Worm (Caenorhabditis elegans) whole organism, dauer: ENCODE measurements around the gene C27H6.9.

Experiments used
- unc-62 ChIP-seq: sonication (generic microtip); optimal IDR thresholded peaks from 2 replicates; lab custom pipeline; 2017; ENCODE audit warnings: missing biosample characterization, missing genetic modification reagents, missing genetic modification characterization

C27H6.9 gene

DNA sequence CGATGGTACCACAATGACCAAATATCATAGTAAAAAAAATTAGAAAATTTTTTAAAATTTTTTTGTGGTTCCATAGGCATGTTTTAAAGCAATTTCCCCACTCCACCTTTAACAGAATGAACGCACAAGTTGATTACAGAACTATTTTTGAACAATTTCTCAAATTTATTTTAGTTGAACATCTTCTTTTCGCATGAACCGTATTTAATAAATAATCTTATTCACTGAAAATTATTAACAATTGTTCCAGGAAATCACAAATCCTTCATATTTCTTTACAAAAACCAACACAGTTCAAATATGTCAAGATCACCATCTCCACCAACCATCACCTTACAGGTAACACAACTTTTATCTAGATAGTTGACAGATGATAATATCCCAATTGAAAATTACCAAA is 29.0 kb downstream of the C27H6.9 start, which contains the start of gene lea-1:
Gene lea-1, plus strand, starts transcription at position 301 of the 400 bp plus-strand sequence.
- no peak for TF ChIP-seq unc-62 (GFP tag; lab: Kevin White, UChicago)

DNA sequence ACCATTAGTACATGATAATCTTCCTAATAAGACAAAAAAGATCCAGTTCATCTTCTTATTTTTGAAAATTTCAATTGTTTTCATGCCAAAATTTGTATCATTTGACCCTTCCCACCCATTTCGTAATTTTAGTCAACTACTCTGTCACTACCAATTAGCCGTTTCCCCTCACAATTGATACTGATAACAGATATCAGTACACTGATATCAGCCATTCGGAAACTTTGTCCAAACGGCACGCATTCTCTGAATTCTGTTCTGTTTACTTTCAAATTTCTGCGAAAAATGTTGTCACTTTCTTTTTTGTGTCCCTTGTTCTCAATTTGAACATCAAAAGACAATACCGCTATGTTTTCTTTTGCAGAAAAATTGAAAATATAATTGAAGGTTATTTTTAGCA is 30.0 kb downstream of the C27H6.9 start:
- no peak for TF ChIP-seq unc-62 (GFP tag; lab: Kevin White, UChicago)

DNA sequence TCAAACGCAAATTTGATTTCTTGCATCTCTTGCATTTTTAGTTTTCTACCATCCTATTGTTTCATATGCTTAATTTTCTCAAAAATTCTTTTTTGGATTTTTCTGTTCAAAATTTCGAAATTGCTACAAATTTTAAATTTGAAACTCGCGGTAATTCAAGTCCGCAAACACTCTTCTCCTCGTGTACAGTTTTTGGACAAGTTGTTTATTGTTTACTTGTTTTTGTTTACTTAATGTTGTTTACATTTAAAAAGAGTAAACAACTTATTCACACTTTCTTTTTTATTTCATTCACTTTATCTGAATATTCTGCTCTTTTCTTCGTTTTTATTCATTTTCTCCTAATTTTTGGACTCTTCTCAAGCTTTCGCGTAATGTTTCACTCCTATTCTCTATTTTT is 35.6 kb downstream of the C27H6.9 start:
- no peak for TF ChIP-seq unc-62 (GFP tag; lab: Kevin White, UChicago)

DNA sequence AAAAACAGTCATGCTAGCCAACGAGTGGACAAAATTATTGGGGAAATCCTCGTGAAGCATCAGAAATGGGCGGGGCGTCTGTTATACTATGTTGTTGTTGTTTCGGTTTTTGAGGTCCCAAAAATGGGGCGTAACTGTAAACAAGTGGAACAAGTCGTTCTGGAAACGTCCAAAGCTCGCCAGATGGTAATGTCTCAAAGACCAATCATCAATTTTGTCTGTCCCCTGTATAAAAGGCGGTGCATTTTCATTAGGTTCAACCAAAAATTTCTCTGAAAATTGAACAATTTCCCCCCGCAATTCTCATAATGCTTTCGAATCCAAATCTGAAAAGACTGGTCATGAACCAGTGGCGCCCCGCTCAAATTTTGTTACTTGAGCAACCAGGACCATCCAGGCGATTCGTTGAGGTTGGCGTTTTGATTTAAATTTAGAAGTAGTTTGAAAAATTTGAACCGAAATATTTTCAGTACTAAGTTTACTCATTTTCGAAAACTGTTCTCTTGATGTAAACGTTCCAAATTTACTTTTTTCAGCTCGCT is 36.5 kb downstream of the C27H6.9 start:
- no peak for TF ChIP-seq unc-62 (GFP tag; lab: Kevin White, UChicago)

DNA sequence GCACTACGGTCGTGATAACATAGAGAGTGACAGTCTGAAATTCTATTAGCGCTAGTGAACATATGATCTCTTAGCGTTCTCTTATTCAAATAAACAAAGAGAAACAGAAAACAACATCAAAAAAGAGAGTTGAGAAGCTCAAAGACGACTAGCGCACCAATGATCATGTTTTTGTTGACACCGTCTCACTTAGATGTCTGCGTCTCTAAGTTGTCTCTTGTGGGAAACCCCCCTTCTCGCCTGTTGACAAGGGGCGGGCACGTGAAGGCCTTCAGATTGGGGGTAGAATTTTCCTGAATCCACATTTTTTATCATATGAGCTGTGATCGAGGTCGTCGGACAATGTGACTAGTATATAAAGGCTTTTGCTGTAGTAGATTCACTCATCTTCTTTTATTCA is 37.3 kb downstream of the C27H6.9 start:
- TF ChIP-seq unc-62 (GFP tag; lab: Kevin White, UChicago): no peak

DNA sequence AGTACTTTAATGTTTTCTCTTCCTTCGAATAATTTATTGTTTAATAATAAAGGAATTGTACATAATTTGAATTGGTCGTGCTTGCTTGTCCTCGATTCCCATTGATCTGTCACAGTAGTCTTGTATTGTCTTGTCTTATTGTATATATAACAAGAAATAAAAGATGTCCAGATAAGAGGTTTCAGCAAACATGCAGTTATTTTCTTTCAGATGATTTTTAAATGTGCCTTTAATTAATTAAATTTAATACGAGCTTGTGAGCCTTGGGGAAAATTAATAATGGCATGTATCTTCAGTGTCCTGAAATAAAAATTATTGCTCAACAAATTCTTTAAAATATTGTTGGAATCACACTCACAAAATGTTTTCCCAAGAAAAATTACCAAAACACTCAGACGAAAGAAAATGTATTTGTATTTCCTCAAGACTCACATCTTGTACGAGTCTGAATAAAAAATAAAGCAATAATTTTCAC is 40.4 kb downstream of the C27H6.9 start:
- TF ChIP-seq unc-62 (GFP tag; lab: Kevin White, UChicago): no peak

DNA sequence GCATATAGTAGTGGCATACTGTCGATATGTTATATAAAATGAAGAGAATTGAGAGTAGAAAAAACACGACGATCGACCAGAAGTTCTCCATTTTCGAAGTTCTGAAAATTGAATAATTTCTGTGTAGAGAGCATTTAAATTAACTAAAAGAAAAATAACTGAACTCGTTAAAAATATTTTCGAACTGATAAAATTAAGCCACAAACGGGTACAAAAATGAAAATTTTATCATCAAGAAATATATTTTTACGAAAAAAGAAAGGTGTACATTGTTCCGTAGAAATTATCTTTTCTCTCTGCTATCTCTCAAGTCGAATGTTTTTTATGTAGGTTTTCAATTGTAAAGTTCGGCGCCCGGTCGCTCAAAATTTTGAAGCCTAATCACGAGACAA is 48.3 kb downstream of the C27H6.9 start, which contains the start of gene acl-2:
Gene acl-2, minus strand, starts transcription at position 101 of the 392 bp plus-strand sequence.
- no peak for TF ChIP-seq unc-62 (GFP tag; lab: Kevin White, UChicago)

DNA sequence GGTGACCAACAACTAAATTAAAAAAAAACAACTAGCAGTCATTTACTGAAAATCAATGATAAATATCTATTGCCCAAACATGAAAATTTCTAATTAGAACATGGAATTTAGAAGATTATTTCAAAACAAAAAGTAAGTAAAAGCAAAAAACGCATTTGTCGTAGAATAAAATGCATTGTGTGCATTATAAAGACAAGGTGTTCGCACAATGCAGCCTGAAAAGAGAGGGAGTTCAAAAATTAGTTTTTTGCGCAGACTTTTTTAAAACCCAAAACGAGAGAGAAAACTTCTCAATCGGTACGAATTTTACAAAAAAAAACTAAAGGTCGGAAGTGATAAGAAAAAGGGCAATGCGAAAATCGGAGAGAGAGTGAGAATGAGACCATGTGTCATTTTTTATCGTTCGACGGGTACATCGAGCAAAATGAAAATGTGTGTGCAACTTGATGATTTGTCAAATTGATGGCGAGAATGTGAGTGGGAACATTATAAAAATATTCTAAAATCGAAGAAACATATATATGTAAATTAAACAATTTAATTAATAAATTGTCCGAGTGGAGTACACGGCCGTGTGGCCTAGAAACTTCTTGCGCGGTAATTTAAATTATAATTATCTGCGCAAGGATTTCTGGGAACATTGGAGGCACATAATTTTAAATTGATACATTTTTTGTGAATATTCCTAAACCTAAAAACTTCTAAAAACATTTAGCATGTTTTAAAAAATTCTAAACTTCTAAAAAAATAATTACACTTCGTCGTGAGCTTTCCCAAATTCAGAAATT is 48.9 kb downstream of the C27H6.9 start:
- no peak for TF ChIP-seq unc-62 (GFP tag; lab: Kevin White, UChicago)
